Worm (Caenorhabditis elegans): Measurements from ENCODE around the gene Y58A7A.3.

Gene Y58A7A.3

DNA sequence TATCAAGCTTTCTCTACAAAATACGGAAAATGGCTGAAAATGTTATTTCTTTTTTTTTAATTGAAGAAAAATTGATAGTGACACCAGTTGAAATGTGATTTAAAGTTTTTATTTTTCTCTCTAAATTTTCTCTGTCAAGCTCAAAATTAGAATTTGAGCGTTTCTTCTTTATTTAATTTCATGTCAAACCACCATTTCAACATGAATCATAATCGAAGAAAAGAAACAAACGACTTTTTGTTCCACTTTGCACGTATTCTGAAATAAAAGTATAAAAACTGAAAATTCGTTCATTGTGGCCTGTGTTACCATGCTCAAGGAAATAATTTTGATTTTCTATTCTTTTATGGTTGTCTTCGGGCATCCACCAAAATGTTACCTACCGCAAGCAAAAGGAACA lies 47.6 kb downstream of the Y58A7A.3 start, which contains the start of gene K11D12.13:
Gene K11D12.13 (plus strand): TSS at position 301 of the 400 bp plus-strand sequence.
- TF ChIP-seq hlh-8 (tag; optimal IDR thresholded peaks at IDR 0.05), result no peak
- no peak for TF ChIP-seq ztf-16 (tag; optimal IDR thresholded peaks at IDR 0.05)
- no peak for TF ChIP-seq dmd-4 (tag; optimal IDR thresholded peaks at IDR 0.05; ENCODE audit: borderline replicate concordance)
- no peak for TF ChIP-seq syd-9 (tag; optimal IDR thresholded peaks at IDR 0.05)
- no peak for TF ChIP-seq madf-2 (tag; optimal IDR thresholded peaks at IDR 0.05)
- no peak for TF ChIP-seq gmeb-2 (tag; optimal IDR thresholded peaks at IDR 0.05)
- TF ChIP-seq sox-2 (GFP tag; IDR thresholded peaks at IDR 0.05), result no peak
- TF ChIP-seq tbx-2 (tag; optimal IDR thresholded peaks at IDR 0.05), result no peak
- no peak for TF ChIP-seq pros-1 (tag; optimal IDR thresholded peaks at IDR 0.05)
- no peak for TF ChIP-seq mec-3 (tag; optimal IDR thresholded peaks at IDR 0.05; ENCODE audit: borderline replicate concordance)
- no peak for TF ChIP-seq eyg-1 (tag; optimal IDR thresholded peaks at IDR 0.05)

DNA sequence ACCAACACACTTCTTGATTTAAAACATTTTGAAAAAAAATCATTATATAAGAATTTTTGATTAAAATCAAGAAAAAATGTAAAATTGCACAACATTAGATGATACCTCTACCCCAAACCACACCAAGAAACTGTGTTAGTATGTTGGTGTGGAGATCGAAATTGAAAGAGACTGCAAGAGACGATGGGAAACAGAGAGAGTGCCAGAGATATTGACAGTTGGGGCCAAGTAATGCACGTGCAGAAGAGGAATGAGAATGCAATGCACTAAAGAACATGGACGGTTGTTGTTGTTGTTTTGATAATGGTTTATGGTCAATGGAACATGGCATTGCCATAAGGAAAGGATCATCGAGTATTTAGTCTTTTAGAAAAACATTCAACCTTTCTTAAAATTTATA lies 48.5 kb downstream of the Y58A7A.3 start:
- TF ChIP-seq ama-1 (optimal IDR thresholded peaks at IDR 0.05), result no peak
- no peak for TF ChIP-seq rnt-1 (tag; optimal IDR thresholded peaks at IDR 0.05)
- TF ChIP-seq unc-55 (GFP tag; optimal IDR thresholded peaks at IDR 0.05), result no peak
- no peak for TF ChIP-seq C38D4.7 (GFP tag; optimal IDR thresholded peaks at IDR 0.05)
- no peak for TF ChIP-seq fax-1 (tag; optimal IDR thresholded peaks at IDR 0.05)
- no peak for TF ChIP-seq odd-2 (tag; optimal IDR thresholded peaks at IDR 0.05)
- TF ChIP-seq eyg-1 (tag; optimal IDR thresholded peaks at IDR 0.05), result no peak
- no peak for TF ChIP-seq gmeb-2 (tag; optimal IDR thresholded peaks at IDR 0.05)
- TF ChIP-seq F13H6.1 (tag; optimal IDR thresholded peaks at IDR 0.05), result no peak
- no peak for TF ChIP-seq sox-4 (tag; optimal IDR thresholded peaks at IDR 0.05)
- no peak for TF ChIP-seq ceh-24 (tag; optimal IDR thresholded peaks at IDR 0.05)
- no peak for TF ChIP-seq ceh-14 (tag; optimal IDR thresholded peaks at IDR 0.05)
- no peak for TF ChIP-seq tbx-2 (tag; optimal IDR thresholded peaks at IDR 0.05)
- no peak for TF ChIP-seq ztf-16 (tag; optimal IDR thresholded peaks at IDR 0.05)
- TF ChIP-seq dve-1 (tag; optimal IDR thresholded peaks at IDR 0.05), result no peak
- TF ChIP-seq madf-2 (tag; optimal IDR thresholded peaks at IDR 0.05), result no peak
- TF ChIP-seq hlh-30 (tag; optimal IDR thresholded peaks at IDR 0.05; ENCODE audit: insufficient read depth), result no peak
- no peak for TF ChIP-seq pax-1 (tag; optimal IDR thresholded peaks at IDR 0.05)
- no peak for TF ChIP-seq tbx-7 (tag; optimal IDR thresholded peaks at IDR 0.05)

DNA sequence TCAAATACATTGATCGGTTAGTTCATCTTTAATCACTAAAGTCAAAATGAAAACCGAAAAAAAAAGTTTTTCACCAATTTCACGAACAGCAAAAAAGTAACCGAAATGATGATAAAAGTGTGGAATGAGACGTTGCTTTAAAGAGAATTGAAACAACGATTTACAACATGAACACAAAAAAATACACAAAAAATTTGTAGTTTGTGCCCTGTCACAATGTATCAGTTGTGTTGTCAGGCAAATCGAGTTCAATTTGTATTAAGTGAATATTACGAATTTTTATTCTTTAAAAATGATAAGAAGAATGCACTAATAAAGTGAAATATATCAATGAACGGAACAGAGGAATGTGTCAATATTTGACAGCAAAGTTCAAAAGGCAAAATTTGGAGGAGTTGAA lies 48.9 kb downstream of the Y58A7A.3 start:
- TF ChIP-seq nfya-1 (tag; optimal IDR thresholded peaks at IDR 0.05) (no peak), ceh-31 (tag; optimal IDR thresholded peaks at IDR 0.05) (no peak), ceh-14 (tag; optimal IDR thresholded peaks at IDR 0.05) (no peak), unc-42 (tag; optimal IDR thresholded peaks at IDR 0.05) (no peak), Y22D7AL.16 (tag; optimal IDR thresholded peaks at IDR 0.05) (no peak), sdc-2 (tag; optimal IDR thresholded peaks at IDR 0.05) (no peak), pag-3 (tag; optimal IDR thresholded peaks at IDR 0.05; ENCODE audit: borderline replicate concordance) (no peak), pax-1 (tag; optimal IDR thresholded peaks at IDR 0.05) (no peak)

DNA sequence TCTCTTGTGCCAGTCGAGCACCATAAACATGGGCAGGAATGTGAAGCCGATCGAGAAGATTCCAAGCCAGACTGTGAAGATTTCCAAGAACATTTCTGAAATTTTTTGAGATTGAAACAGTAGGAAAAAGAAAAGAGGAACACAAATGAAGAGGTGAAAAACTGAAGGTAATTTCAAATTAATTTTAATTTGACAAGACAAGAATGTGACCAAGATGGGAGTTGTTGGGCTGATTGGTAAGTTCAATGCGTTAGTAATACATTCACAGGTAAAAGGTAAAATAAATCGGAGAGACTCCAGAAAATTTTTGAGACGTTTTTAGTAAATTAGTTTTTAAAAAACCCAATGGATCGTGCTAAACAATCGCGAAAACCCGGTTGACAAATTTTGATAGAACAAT lies 50.0 kb downstream of the Y58A7A.3 start, which contains the start of gene swt-7:
Gene swt-7 (minus strand): TSS at position 101 of the 400 bp plus-strand sequence.
- TF ChIP-seq elt-4 (tag; optimal IDR thresholded peaks at IDR 0.05) (no peak), rnt-1 (tag; optimal IDR thresholded peaks at IDR 0.05) (no peak), odd-2 (tag; optimal IDR thresholded peaks at IDR 0.05) (no peak), pag-3 (tag; optimal IDR thresholded peaks at IDR 0.05; ENCODE audit: borderline replicate concordance) (no peak), ceh-30 (tag; optimal IDR thresholded peaks at IDR 0.05) (no peak), pax-1 (tag; optimal IDR thresholded peaks at IDR 0.05) (no peak), hlh-6 (tag; optimal IDR thresholded peaks at IDR 0.05) (no peak)

DNA sequence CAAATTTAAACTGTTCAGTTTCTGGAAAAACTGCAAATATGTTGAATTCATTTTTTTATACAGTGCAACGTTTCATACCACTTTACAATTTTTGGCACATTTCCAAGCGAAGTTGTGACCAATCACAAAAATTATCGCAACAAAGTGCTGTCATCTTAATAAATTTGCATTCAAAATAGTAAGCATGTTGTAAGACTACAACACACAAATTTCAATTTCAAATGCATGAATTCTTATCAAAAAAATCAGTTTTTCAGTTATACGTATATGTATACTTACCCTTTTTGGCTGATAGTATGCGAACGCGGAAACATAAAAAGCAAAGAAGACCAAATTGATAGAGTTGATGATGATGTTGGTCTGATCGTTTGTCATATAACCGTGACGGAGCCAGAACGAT lies 50.5 kb downstream of the Y58A7A.3 start:
- TF ChIP-seq ceh-2 (tag; optimal IDR thresholded peaks at IDR 0.05) (no peak), lim-6 (tag; optimal IDR thresholded peaks at IDR 0.05) (no peak), npax-4 (tag; optimal IDR thresholded peaks at IDR 0.05) (no peak), nhr-232 (tag; optimal IDR thresholded peaks at IDR 0.05) (no peak), rnt-1 (tag; optimal IDR thresholded peaks at IDR 0.05) (no peak), pha-4 (tag; optimal IDR thresholded peaks at IDR 0.05) (no peak), ceh-22 (tag; optimal IDR thresholded peaks at IDR 0.05) (no peak), pax-1 (tag; optimal IDR thresholded peaks at IDR 0.05) (no peak), eyg-1 (tag; optimal IDR thresholded peaks at IDR 0.05) (no peak), tbx-2 (tag; optimal IDR thresholded peaks at IDR 0.05) (no peak), elt-2 (tag; optimal IDR thresholded peaks at IDR 0.05) (no peak), ceh-45 (GFP tag; IDR thresholded peaks at IDR 0.05) (no peak), fkh-10 (GFP tag; optimal IDR thresholded peaks at IDR 0.05) (no peak), T23F11.4 (GFP tag; optimal IDR thresholded peaks at IDR 0.05) (no peak), elt-4 (tag; optimal IDR thresholded peaks at IDR 0.05) (no peak), ceh-24 (tag; optimal IDR thresholded peaks at IDR 0.05) (no peak), mec-3 (tag; optimal IDR thresholded peaks at IDR 0.05; ENCODE audit: borderline replicate concordance) (no peak), unc-86 (tag; optimal IDR thresholded peaks at IDR 0.05) (no peak), hlh-13 (GFP tag; optimal IDR thresholded peaks at IDR 0.05) (no peak)
